Fruit fly (Drosophila melanogaster) whole organism, embryonic: Measurements from ENCODE around the gene IscU.
A peak's percentile ranks its signal among the peaks of the same experiment; 100 is the strongest.

Experiments
- ATbp ChIP-seq: fragments of 200-800 bp; sonication (Bioruptor generic); optimal IDR thresholded peaks from 2 replicates; lab custom pipeline; 2017; ENCODE audit warnings: missing biosample characterization, mild to moderate bottlenecking, missing genetic modification characterization, missing genetic modification reagents
- C15 ChIP-seq: fragments of 200-800 bp; sonication (Bioruptor generic); IDR thresholded peaks from 3 replicates; pipeline ENCODE4 v1.3.6; 2022; ENCODE audit warnings: missing biosample characterization, missing genetic modification characterization
- CG10543 ChIP-seq: fragments of 200-800 bp; sonication (Bioruptor generic); optimal IDR thresholded peaks from 3 replicates; lab custom pipeline; 2017; ENCODE audit warnings: missing biosample characterization, mild to moderate bottlenecking, missing genetic modification characterization, moderate library complexity
- CG10654 ChIP-seq: fragments of 200-800 bp; sonication (Bioruptor generic); optimal IDR thresholded peaks from 2 replicates; lab custom pipeline; 2016; ENCODE audit warnings: missing biosample characterization, missing genetic modification characterization
- CG10959 ChIP-seq: fragments of 200-800 bp; sonication (Bioruptor generic); IDR thresholded peaks from 2 replicates; pipeline ENCODE4 v1.3.6; 2022; ENCODE audit warnings: missing biosample characterization, missing genetic modification characterization
- CG13775 ChIP-seq: fragments of 200-800 bp; sonication (Bioruptor generic); optimal IDR thresholded peaks from 3 replicates; lab custom pipeline; 2017; ENCODE audit warnings: missing biosample characterization, mild to moderate bottlenecking, missing genetic modification characterization
- CG14667 ChIP-seq: fragments of 200-800 bp; sonication (Bioruptor generic); IDR thresholded peaks from 2 replicates; pipeline ENCODE4 v1.3.6; 2022; ENCODE audit warnings: missing biosample characterization, missing genetic modification characterization
- CG14965 ChIP-seq: fragments of 200-800 bp; sonication (Bioruptor generic); optimal IDR thresholded peaks from 2 replicates; lab custom pipeline; 2016; ENCODE audit warnings: missing biosample characterization, missing genetic modification characterization, borderline replicate concordance
- CG16863 ChIP-seq: fragments of 200-800 bp; sonication (Bioruptor generic); optimal IDR thresholded peaks from 3 replicates; lab custom pipeline; 2016; ENCODE audit warnings: missing biosample characterization, missing genetic modification characterization
- CG18476 ChIP-seq: fragments of 200-800 bp; sonication (Bioruptor generic); optimal IDR thresholded peaks from 2 replicates; lab custom pipeline; 2016; ENCODE audit warnings: missing biosample characterization, mild to moderate bottlenecking, missing genetic modification characterization
- CG2199 ChIP-seq: fragments of 200-800 bp; sonication (Bioruptor generic); IDR thresholded peaks from 3 replicates; pipeline ENCODE4 v1.3.6; 2022; ENCODE audit warnings: missing biosample characterization, missing genetic modification characterization
- CG31388 ChIP-seq: fragments of 200-800 bp; sonication (Bioruptor generic); optimal IDR thresholded peaks from 2 replicates; lab custom pipeline; 2016; ENCODE audit warnings: missing biosample characterization, missing genetic modification characterization
- CG32532 ChIP-seq: fragments of 200-800 bp; sonication (Bioruptor generic); IDR thresholded peaks from 2 replicates; pipeline ENCODE4 v1.3.6; 2022; ENCODE audit warnings: missing biosample characterization, missing genetic modification characterization
- CG3847 ChIP-seq: fragments of 200-800 bp; sonication (Bioruptor generic); IDR thresholded peaks from 2 replicates; pipeline ENCODE4 v1.3.6; 2022; ENCODE audit warnings: missing biosample characterization, missing genetic modification characterization
- CG6683 ChIP-seq: fragments of 200-800 bp; sonication (Bioruptor generic); optimal IDR thresholded peaks from 2 replicates; lab custom pipeline; 2017; ENCODE audit warnings: missing biosample characterization, mild to moderate bottlenecking, missing genetic modification characterization, missing genetic modification reagents
- CG7928 ChIP-seq: fragments of 200-800 bp; sonication (Bioruptor generic); optimal IDR thresholded peaks from 2 replicates; lab custom pipeline; 2017; ENCODE audit warnings: missing biosample characterization, mild to moderate bottlenecking, missing genetic modification characterization
- CG7963 ChIP-seq: fragments of 200-800 bp; sonication (Bioruptor generic); IDR thresholded peaks from 3 replicates; pipeline ENCODE4 v1.3.6; 2022; ENCODE audit warnings: missing biosample characterization, missing genetic modification characterization; ENCODE audit not compliant: partially characterized antibody
- CkIIα-i1 ChIP-seq: fragments of 200-800 bp; sonication (Bioruptor generic); IDR thresholded peaks from 2 replicates; pipeline ENCODE4 v1.3.6; 2022; ENCODE audit warnings: missing biosample characterization, missing genetic modification characterization
- Ets65A ChIP-seq: fragments of 200-800 bp; sonication (Bioruptor generic); peaks from one replicate; lab custom pipeline; 2016; ENCODE audit warnings: missing biosample characterization, missing genetic modification characterization
- Ets97D ChIP-seq: fragments of 200-800 bp; sonication (Bioruptor generic); optimal IDR thresholded peaks from 3 replicates; lab custom pipeline; 2016; ENCODE audit warnings: missing biosample characterization, missing genetic modification characterization
- Jarid2 ChIP-seq: fragments of 200-800 bp; sonication (Bioruptor generic); optimal IDR thresholded peaks from 3 replicates; lab custom pipeline; 2017; ENCODE audit warnings: mild to moderate bottlenecking, missing biosample characterization, missing genetic modification reagents, missing genetic modification characterization
- Mad ChIP-seq: fragments of 200-800 bp; sonication (Bioruptor generic); optimal IDR thresholded peaks from 2 replicates; lab custom pipeline; 2016; ENCODE audit warnings: missing biosample characterization, missing genetic modification characterization
- Med ChIP-seq: fragments of 200-800 bp; sonication (Bioruptor generic); peaks from one replicate; lab custom pipeline; 2016; ENCODE audit warnings: missing biosample characterization, missing genetic modification characterization, mild to moderate bottlenecking, inconsistent platforms, moderate library complexity
- Neu2 ChIP-seq: fragments of 200-800 bp; sonication (Bioruptor generic); optimal IDR thresholded peaks from 3 replicates; lab custom pipeline; 2016; ENCODE audit warnings: missing biosample characterization, missing genetic modification characterization, borderline replicate concordance
- Rfx ChIP-seq: fragments of 200-800 bp; sonication (Bioruptor generic); IDR thresholded peaks from 2 replicates; pipeline ENCODE4 v1.3.6; 2022; ENCODE audit warnings: missing biosample characterization, missing genetic modification characterization
- Rx ChIP-seq: fragments of 200-800 bp; sonication (Bioruptor generic); IDR thresholded peaks from 2 replicates; pipeline ENCODE4 v1.3.6; 2022; ENCODE audit warnings: missing biosample characterization, missing genetic modification characterization
- ac ChIP-seq: fragments of 200-800 bp; sonication (Bioruptor generic); optimal IDR thresholded peaks from 3 replicates; lab custom pipeline; 2017; ENCODE audit warnings: missing biosample characterization, mild to moderate bottlenecking, missing genetic modification characterization
- ci ChIP-seq: fragments of 200-800 bp; sonication (Bioruptor generic); IDR thresholded peaks from 3 replicates; pipeline ENCODE4 v1.3.6; 2022; ENCODE audit warnings: missing biosample characterization, missing genetic modification characterization
- crol ChIP-seq: fragments of 200-800 bp; sonication (Bioruptor generic); IDR thresholded peaks from 2 replicates; pipeline ENCODE4 v1.3.6; 2022; ENCODE audit warnings: missing biosample characterization, missing genetic modification characterization
- dmrt99B ChIP-seq: fragments of 200-800 bp; sonication (Bioruptor generic); optimal IDR thresholded peaks from 2 replicates; lab custom pipeline; 2018; ENCODE audit warnings: missing biosample characterization, mild to moderate bottlenecking, missing genetic modification characterization, moderate library complexity
- dysf ChIP-seq: fragments of 200-800 bp; sonication (Bioruptor generic); IDR thresholded peaks from 3 replicates; pipeline ENCODE4 v1.3.6; 2022; ENCODE audit warnings: missing biosample characterization, missing genetic modification characterization
- fd3F ChIP-seq: fragments of 200-800 bp; sonication (Bioruptor generic); optimal IDR thresholded peaks from 2 replicates; lab custom pipeline; 2018; ENCODE audit warnings: missing biosample characterization, mild to moderate bottlenecking, missing genetic modification characterization, moderate library complexity
- ftz-f1 ChIP-seq: fragments of 200-800 bp; sonication (Bioruptor generic); optimal IDR thresholded peaks from 2 replicates; lab custom pipeline; 2016; ENCODE audit warnings: missing biosample characterization, missing genetic modification characterization
- h ChIP-seq: fragments of >200 bp; optimal IDR thresholded peaks from 2 replicates; lab custom pipeline; 2017
- jumu ChIP-seq: fragments of 200-800 bp; sonication (Bioruptor generic); optimal IDR thresholded peaks from 3 replicates; lab custom pipeline; 2016; ENCODE audit warnings: missing biosample characterization, missing genetic modification characterization
- kni ChIP-seq: fragments of 200-800 bp; sonication (Bioruptor generic); optimal IDR thresholded peaks from 3 replicates; lab custom pipeline; 2017; ENCODE audit warnings: mild to moderate bottlenecking, missing biosample characterization, missing genetic modification reagents, missing genetic modification characterization
- knrl ChIP-seq: fragments of 200-800 bp; sonication (Bioruptor generic); IDR thresholded peaks from 3 replicates; pipeline ENCODE4 v1.3.6; 2022; ENCODE audit warnings: missing biosample characterization, missing genetic modification characterization; ENCODE audit not compliant: partially characterized antibody
- mirr ChIP-seq: fragments of 200-800 bp; sonication (Bioruptor generic); optimal IDR thresholded peaks from 3 replicates; lab custom pipeline; 2018; ENCODE audit warnings: missing biosample characterization, mild to moderate bottlenecking, missing genetic modification characterization
- nom ChIP-seq: fragments of 200-800 bp; sonication (Bioruptor generic); optimal IDR thresholded peaks from 2 replicates; lab custom pipeline; 2017; ENCODE audit warnings: missing biosample characterization, missing genetic modification characterization, mild to moderate bottlenecking, moderate library complexity, missing genetic modification reagents
- pfk ChIP-seq: fragments of 200-800 bp; sonication (Bioruptor generic); optimal IDR thresholded peaks from 2 replicates; lab custom pipeline; 2018; ENCODE audit warnings: missing biosample characterization, mild to moderate bottlenecking, missing genetic modification characterization, moderate library complexity
- seq ChIP-seq: fragments of 200-800 bp; sonication (Bioruptor generic); IDR thresholded peaks from 2 replicates; pipeline ENCODE4 v1.3.6; 2022; ENCODE audit warnings: missing biosample characterization, missing genetic modification characterization
- sqz ChIP-seq: fragments of 200-800 bp; sonication (Bioruptor generic); optimal IDR thresholded peaks from 3 replicates; lab custom pipeline; 2018; ENCODE audit warnings: missing biosample characterization, mild to moderate bottlenecking, missing genetic modification characterization
- ttk ChIP-seq: fragments of 200-800 bp; sonication (Bioruptor generic); IDR thresholded peaks from 2 replicates; pipeline ENCODE4 v2.1.2; 2022; ENCODE audit warnings: missing biosample characterization, missing genetic modification characterization

The IscU gene

dm6 chr3R:8818239-8818638, 5.7 kb downstream of the IscU start:
- TF ChIP-seq CG18476 (GFP tag; lab: Kevin White, UChicago), result no peak
- TF ChIP-seq Med (GFP tag; lab: Kevin White, UChicago), result peak; percentile 80
- TF ChIP-seq Ets65A (GFP tag; lab: Kevin White, UChicago), result peak; percentile 60
- peak; percentile 1 for TF ChIP-seq jumu (GFP tag; lab: Kevin White, UChicago)
- no peak for TF ChIP-seq dysf (GFP tag; lab: Robert Waterston, UW)
- no peak for TF ChIP-seq Rx (GFP tag; lab: Robert Waterston, UW)
- 0 out of 2 replicates have a peak, but pooled peaks have one; percentile 42 for TF ChIP-seq crol
- peak; percentile 1 for TF ChIP-seq Ets97D (GFP tag; lab: Kevin White, UChicago)
- 0 out of 3 replicates have a peak, but pooled peaks have one; percentile 18 for TF ChIP-seq knrl (GFP tag; lab: Robert Waterston, UW)
- TF ChIP-seq h (lab: Kevin White, UChicago), result no peak
- no peak for TF ChIP-seq CG10654
- 0 out of 2 replicates have a peak, but pooled peaks have one; percentile 6 for TF ChIP-seq CG32532 (GFP tag; lab: Robert Waterston, UW)
- peak; percentile 47 for TF ChIP-seq ci (GFP tag; lab: Robert Waterston, UW)
- peak; percentile 11 for TF ChIP-seq Neu2
- no peak for TF ChIP-seq CG7963 (GFP tag; lab: Robert Waterston, UW)
- peak; percentile 79 for TF ChIP-seq CG13775 (GFP tag; lab: Kevin White, UChicago)
- TF ChIP-seq dmrt99B (tag; lab: Kevin White, UChicago), result no peak
- TF ChIP-seq, all 482 proteins: peak for 10

dm6 chr3R:8815074-8815473, 8.9 kb downstream of the IscU start:
- TF ChIP-seq pfk (GFP tag; lab: Kevin White, UChicago) (peak; percentile 7), ftz-f1 (GFP tag; lab: Kevin White, UChicago) (peak; percentile 68), fd3F (no peak), CG3847 (GFP tag; lab: Robert Waterston, UW) (no peak), Mad (GFP tag; lab: Kevin White, UChicago) (no peak), CG2199 (GFP tag; lab: Robert Waterston, UW) (peak; percentile 67; the same call in 1 of the 3 replicates), seq (GFP tag; lab: Robert Waterston, UW) (no peak), CG14667 (GFP tag; lab: Robert Waterston, UW) (no peak), CG32532 (GFP tag; lab: Robert Waterston, UW) (no peak), CG16863 (GFP tag; lab: Kevin White, UChicago) (no peak), kni (GFP tag; lab: Kevin White, UChicago) (peak; percentile 46), CkIIα-i1 (GFP tag; lab: Robert Waterston, UW) (no peak), Med (GFP tag; lab: Kevin White, UChicago) (peak; percentile 23), Jarid2 (GFP tag; lab: Kevin White, UChicago) (no peak), knrl (GFP tag; lab: Robert Waterston, UW) (peak; percentile 42; the same call in 1 of the 3 replicates), CG10543 (GFP tag; lab: Kevin White, UChicago) (peak; percentile 10), ATbp (no peak), sqz (GFP tag; lab: Kevin White, UChicago) (no peak), CG7928 (GFP tag; lab: Kevin White, UChicago) (no peak), Rfx (GFP tag; lab: Robert Waterston, UW) (peak; percentile 12), C15 (GFP tag; lab: Robert Waterston, UW) (no peak), ac (no peak), CG6683 (no peak), CG14965 (GFP tag; lab: Kevin White, UChicago) (no peak), CG10959 (no peak), mirr (GFP tag; lab: Kevin White, UChicago) (no peak), ttk (GFP tag; lab: Robert Waterston, UW) (no peak), CG31388 (no peak), nom (GFP tag; lab: Kevin White, UChicago) (peak; percentile 11)
